Fruit fly (Drosophila melanogaster): ENCODE measurements around the gene CG14740.
A peak's percentile ranks its signal among the peaks of the same experiment; 100 is the strongest.

Gene CG14740

DNA sequence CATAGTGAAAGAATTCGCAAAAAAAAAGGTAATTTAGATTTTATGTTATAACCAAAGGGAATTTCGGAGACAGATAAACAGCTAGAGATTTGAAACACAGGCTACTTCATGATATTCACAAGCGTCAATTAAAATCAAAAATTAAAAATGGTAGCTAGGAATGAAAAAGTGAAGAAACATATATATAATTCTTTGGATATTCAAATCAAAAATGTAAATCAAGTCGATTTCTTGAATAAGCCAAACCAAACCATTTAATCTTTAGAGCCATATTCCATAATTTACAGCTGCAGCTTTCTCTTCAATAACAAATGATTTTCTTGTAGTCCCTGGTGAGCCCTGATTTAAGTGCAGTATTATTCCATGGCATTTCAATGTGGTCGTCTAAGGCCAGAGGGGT lies at the start of gene CG14740:
Gene CG14740, minus strand, starts transcription at position 101 of the 400 bp plus-strand sequence.
- TF ChIP-seq CG4496 (GFP tag; IDR thresholded peaks at IDR 0.05) (no peak), CG9948 (tag; optimal IDR thresholded peaks at IDR 0.05) (no peak), fd96Ca (GFP tag; IDR thresholded peaks at IDR 0.05) (no peak), CG13204 (GFP tag; optimal IDR thresholded peaks at IDR 0.05) (no peak), CG8301 (tag; optimal IDR thresholded peaks at IDR 0.05) (no peak), CG32121 (GFP tag; IDR thresholded peaks at IDR 0.05) (no peak), CG12605 (GFP tag; IDR thresholded peaks at IDR 0.05) (no peak), EcR (GFP tag; optimal IDR thresholded peaks at IDR 0.05) (no peak), D1 (tag; optimal IDR thresholded peaks at IDR 0.05) (no peak), CG15710 (tag; optimal IDR thresholded peaks at IDR 0.05) (no peak), gl (tag; optimal IDR thresholded peaks at IDR 0.05) (no peak), Pif1A (GFP tag; optimal IDR thresholded peaks at IDR 0.05) (no peak), Pif1B (GFP tag; optimal IDR thresholded peaks at IDR 0.05) (no peak)

dm6 chr3R:12094588-12094987 lies 31.8 kb upstream of the CG14740 start, which contains the start of gene dpr17:
TSS of gene dpr17 (plus strand) at chr3R:12094876.
- TF ChIP-seq fd96Ca (GFP tag; IDR thresholded peaks at IDR 0.05): no peak
- TF ChIP-seq CG13204 (GFP tag; optimal IDR thresholded peaks at IDR 0.05): no peak
- no peak for TF ChIP-seq CG15710 (tag; optimal IDR thresholded peaks at IDR 0.05)
- no peak for TF ChIP-seq CG14655 (GFP tag; optimal IDR thresholded peaks at IDR 0.05)
- TF ChIP-seq Pif1B (GFP tag; optimal IDR thresholded peaks at IDR 0.05): no peak
- no peak for TF ChIP-seq CG10348 (GFP tag; IDR thresholded peaks at IDR 0.05)
- TF ChIP-seq CG4496 (GFP tag; IDR thresholded peaks at IDR 0.05): no peak
- TF ChIP-seq CG34367 (tag; optimal IDR thresholded peaks at IDR 0.05): no peak
- TF ChIP-seq D1 (tag; optimal IDR thresholded peaks at IDR 0.05): no peak
- TF ChIP-seq Snoo (tag; optimal IDR thresholded peaks at IDR 0.05): no peak
- no peak for TF ChIP-seq CG9948 (tag; optimal IDR thresholded peaks at IDR 0.05)

DNA sequence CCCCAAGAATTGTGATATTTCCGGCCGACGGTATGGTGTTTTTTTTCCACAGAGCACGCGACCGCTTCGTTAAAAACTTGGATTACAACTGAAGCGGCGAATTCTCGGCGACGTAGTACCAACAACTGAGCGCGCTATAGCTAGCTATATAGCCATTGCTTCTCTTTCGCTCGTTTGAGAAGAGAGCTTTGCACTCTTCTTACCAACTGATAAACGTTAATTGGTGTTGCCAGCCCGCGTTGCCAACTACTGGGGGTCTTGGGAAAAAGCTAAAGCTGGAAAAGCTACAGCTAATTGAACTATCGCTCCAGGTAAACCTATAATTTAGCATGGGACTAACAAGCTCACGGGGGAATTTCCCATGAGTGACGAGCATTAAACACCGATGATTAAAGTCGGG lies 27.8 kb upstream of the CG14740 start, which contains the start of gene ATP8B:
Gene ATP8B, minus strand, starts transcription at position 64 of the 400 bp plus-strand sequence.
- TF ChIP-seq CG8301 (tag; optimal IDR thresholded peaks at IDR 0.05): no peak
- no peak for TF ChIP-seq CG32121 (GFP tag; IDR thresholded peaks at IDR 0.05)
- TF ChIP-seq CG8159 (tag; optimal IDR thresholded peaks at IDR 0.05): no peak
- no peak for TF ChIP-seq fd96Ca (GFP tag; IDR thresholded peaks at IDR 0.05)
- TF ChIP-seq CG34367 (tag; optimal IDR thresholded peaks at IDR 0.05): no peak
- TF ChIP-seq Ets98B (GFP tag; IDR thresholded peaks at IDR 0.05): no peak

dm6 chr3R:12083537-12083936 lies 20.8 kb upstream of the CG14740 start:
- no peak for TF ChIP-seq CG32121 (GFP tag; IDR thresholded peaks at IDR 0.05)
- TF ChIP-seq CG4496 (GFP tag; IDR thresholded peaks at IDR 0.05): 0 out of 3 replicates have a peak, but pooled peaks have one; percentile 13

DNA sequence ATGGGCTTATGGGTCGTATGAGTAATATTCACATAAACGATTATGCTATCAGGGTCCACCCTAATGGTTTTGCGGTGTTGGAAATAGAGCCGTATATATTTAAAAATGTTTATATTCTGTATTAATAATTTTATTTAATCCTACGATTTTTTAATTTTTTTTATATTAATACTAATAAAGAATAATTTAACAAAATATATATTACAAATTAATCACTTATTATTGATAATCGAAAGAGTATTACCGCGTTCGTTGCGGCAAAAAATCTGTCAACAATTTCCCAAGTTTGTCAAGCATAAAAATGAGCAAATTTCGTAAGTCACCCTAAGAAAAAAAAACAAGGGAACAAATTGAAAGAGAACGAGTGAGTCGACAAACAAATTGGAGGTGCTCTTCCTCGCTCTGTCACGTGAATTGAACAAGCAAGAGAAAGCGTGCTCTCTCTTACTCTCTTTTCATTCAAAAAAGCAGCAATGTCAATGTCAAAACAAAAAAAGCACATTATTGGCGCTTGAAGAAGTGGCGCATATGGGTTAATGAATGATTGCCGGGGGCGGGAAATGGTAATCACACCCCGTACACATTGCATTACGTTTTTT lies 17.7 kb upstream of the CG14740 start:
- TF ChIP-seq D1 (tag; optimal IDR thresholded peaks at IDR 0.05) (no peak), CG8159 (tag; optimal IDR thresholded peaks at IDR 0.05) (peak; percentile 46)

DNA sequence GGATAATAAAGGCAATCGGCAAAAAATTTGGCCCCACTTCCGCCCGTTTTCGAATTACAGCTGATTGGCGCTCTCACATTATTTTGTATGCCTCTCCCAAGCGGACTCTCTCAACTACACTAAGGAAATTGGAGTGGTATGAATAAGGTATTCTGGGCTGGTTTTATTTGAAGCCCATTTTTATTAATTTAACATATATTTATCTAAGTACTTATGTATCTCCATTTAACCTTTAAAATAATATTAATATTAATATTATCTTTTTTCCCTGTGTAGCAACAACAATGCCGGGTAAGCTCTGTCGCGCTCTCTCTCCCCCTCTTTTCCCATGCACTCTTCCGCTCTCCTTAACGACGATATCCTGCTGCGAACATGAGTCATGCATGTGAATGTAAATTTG lies 16.2 kb upstream of the CG14740 start:
- TF ChIP-seq CG9948 (tag; optimal IDR thresholded peaks at IDR 0.05): peak; percentile 76
- TF ChIP-seq CG15710 (tag; optimal IDR thresholded peaks at IDR 0.05): peak; percentile 85
- TF ChIP-seq CG17806 (tag; optimal IDR thresholded peaks at IDR 0.05): no peak
- TF ChIP-seq Pif1A (GFP tag; optimal IDR thresholded peaks at IDR 0.05): peak; percentile 44
- peak; percentile 58 for TF ChIP-seq CG34367 (tag; optimal IDR thresholded peaks at IDR 0.05)
- 0 out of 2 replicates have a peak, but pooled peaks have one; percentile 11 for TF ChIP-seq rn (GFP tag; IDR thresholded peaks at IDR 0.05)
- peak; percentile 45; the same call in 1 of the 2 replicates for TF ChIP-seq CG12605 (GFP tag; IDR thresholded peaks at IDR 0.05)
- TF ChIP-seq Pif1B (GFP tag; optimal IDR thresholded peaks at IDR 0.05): peak; percentile 41
- peak; percentile 69; the same call in 1 of the 2 replicates for TF ChIP-seq Ets98B (GFP tag; IDR thresholded peaks at IDR 0.05)
- peak; percentile 61; the same call in 2 of the 3 replicates for TF ChIP-seq fd96Ca (GFP tag; IDR thresholded peaks at IDR 0.05)
- no peak for TF ChIP-seq EcR (GFP tag; optimal IDR thresholded peaks at IDR 0.05)
- peak; percentile 74 for TF ChIP-seq CG32121 (GFP tag; IDR thresholded peaks at IDR 0.05)
- TF ChIP-seq CG4496 (GFP tag; IDR thresholded peaks at IDR 0.05): peak; percentile 79
- TF ChIP-seq CG13204 (GFP tag; optimal IDR thresholded peaks at IDR 0.05): no peak
- peak; percentile 70 for TF ChIP-seq CG14655 (GFP tag; optimal IDR thresholded peaks at IDR 0.05)
- peak; percentile 87 for TF ChIP-seq CG8159 (tag; optimal IDR thresholded peaks at IDR 0.05)

- TF ChIP-seq EcR (GFP tag; optimal IDR thresholded peaks at IDR 0.05) (no peak), D1 (tag; optimal IDR thresholded peaks at IDR 0.05) (no peak), CG32121 (GFP tag; IDR thresholded peaks at IDR 0.05) (no peak), CG15710 (tag; optimal IDR thresholded peaks at IDR 0.05) (no peak), CG13204 (GFP tag; optimal IDR thresholded peaks at IDR 0.05) (no peak), rn (GFP tag; IDR thresholded peaks at IDR 0.05) (no peak), gl (tag; optimal IDR thresholded peaks at IDR 0.05) (no peak), CG9948 (tag; optimal IDR thresholded peaks at IDR 0.05) (no peak), Snoo (tag; optimal IDR thresholded peaks at IDR 0.05) (no peak), CG4496 (GFP tag; IDR thresholded peaks at IDR 0.05) (no peak), CG12605 (GFP tag; IDR thresholded peaks at IDR 0.05) (no peak), CG8301 (tag; optimal IDR thresholded peaks at IDR 0.05) (no peak)
Observed at dm6 chr3R:12049113-12049512, 13.6 kb downstream of the CG14740 start, which contains the start of gene CG14739. TSS of gene CG14739 (minus strand) at chr3R:12049213.

Measured in whole organism, pupa.